Worm (Caenorhabditis elegans): ENCODE results near the gene rpc-11.

- TF ChIP-seq ceh-82 (tag; optimal IDR thresholded peaks at IDR 0.05) (no peak), skn-1 (tag; optimal IDR thresholded peaks at IDR 0.05) (no peak), snpc-4 (tag; optimal IDR thresholded peaks at IDR 0.05) (no peak), nhr-129 (tag; optimal IDR thresholded peaks at IDR 0.05) (no peak), nhr-25 (tag; optimal IDR thresholded peaks at IDR 0.05) (no peak), R02D3.7 (tag; optimal IDR thresholded peaks at IDR 0.05) (no peak), lin-11 (tag; optimal IDR thresholded peaks at IDR 0.05) (no peak), unc-62 (GFP tag; optimal IDR thresholded peaks at IDR 0.05) (no peak), elt-3 (tag; optimal IDR thresholded peaks at IDR 0.05) (no peak), ceh-16 (tag; optimal IDR thresholded peaks at IDR 0.05) (no peak), sma-3 (GFP tag; optimal IDR thresholded peaks at IDR 0.05) (no peak), ama-1 (optimal IDR thresholded peaks at IDR 0.05) (no peak), nhr-237 (tag; optimal IDR thresholded peaks at IDR 0.05) (no peak)
These were observed 50.7 kb downstream of the rpc-11 start, which contains the start of gene col-105 for ce11 chrIV:1359125-1359524.

All from whole organism, L2 larva.